Fruit fly (Drosophila melanogaster) whole organism, embryonic: ENCODE measurements around the gene ash1.

Experiments
- Antp ChIP-seq: fragments of 200-800 bp; sonication (Bioruptor generic); optimal IDR thresholded peaks from 3 replicates; lab custom pipeline; 2016; ENCODE audit warnings: missing biosample characterization, missing genetic modification characterization
- CG10209 ChIP-seq: fragments of 200-800 bp; sonication (Bioruptor generic); optimal IDR thresholded peaks from 3 replicates; lab custom pipeline; 2017; ENCODE audit warnings: missing biosample characterization, mild to moderate bottlenecking, missing genetic modification characterization, missing genetic modification reagents
- CG10979 ChIP-seq: fragments of 200-800 bp; sonication (Bioruptor generic); optimal IDR thresholded peaks from 2 replicates; lab custom pipeline; 2018; ENCODE audit warnings: missing biosample characterization, mild to moderate bottlenecking, missing genetic modification characterization, moderate library complexity
- CG11093 ChIP-seq: fragments of 200-800 bp; sonication (Bioruptor generic); IDR thresholded peaks from 3 replicates; pipeline ENCODE4 v1.3.6; 2022; ENCODE audit warnings: missing biosample characterization, missing genetic modification characterization
- CG11456 ChIP-seq: fragments of 200-800 bp; sonication (Bioruptor generic); IDR thresholded peaks from 3 replicates; pipeline ENCODE4 v1.3.6; 2022; ENCODE audit warnings: missing biosample characterization, missing genetic modification characterization
- CG12155 ChIP-seq: fragments of 200-800 bp; sonication (Bioruptor generic); optimal IDR thresholded peaks from 3 replicates; lab custom pipeline; 2016; ENCODE audit warnings: missing biosample characterization, missing genetic modification characterization
- CG12219 ChIP-seq: fragments of 200-800 bp; sonication (Bioruptor generic); optimal IDR thresholded peaks from 3 replicates; lab custom pipeline; 2018; ENCODE audit warnings: missing biosample characterization, mild to moderate bottlenecking, missing genetic modification characterization
- CG12236 ChIP-seq: fragments of 200-800 bp; sonication (Bioruptor generic); optimal IDR thresholded peaks from 2 replicates; lab custom pipeline; 2016; ENCODE audit warnings: missing biosample characterization, missing genetic modification characterization
- CG13287 ChIP-seq: fragments of 200-800 bp; sonication (Bioruptor generic); IDR thresholded peaks from 2 replicates; pipeline ENCODE4 v1.3.6; 2022; ENCODE audit warnings: missing biosample characterization, missing genetic modification characterization; ENCODE audit not compliant: partially characterized antibody
- CG14014 ChIP-seq: fragments of 200-800 bp; sonication (Bioruptor generic); IDR thresholded peaks from 2 replicates; pipeline ENCODE4 v1.3.6; 2022; ENCODE audit warnings: missing biosample characterization, missing genetic modification characterization
- CG15696 ChIP-seq: fragments of 200-800 bp; sonication (Bioruptor generic); optimal IDR thresholded peaks from 2 replicates; lab custom pipeline; 2019; ENCODE audit warnings: missing biosample characterization, mild to moderate bottlenecking, missing genetic modification characterization, moderate library complexity
- CG16813 ChIP-seq: fragments of 200-800 bp; sonication (Bioruptor generic); IDR thresholded peaks from 3 replicates; pipeline ENCODE4 v1.3.6; 2022; ENCODE audit warnings: missing biosample characterization, missing genetic modification characterization; ENCODE audit not compliant: partially characterized antibody
- CG31388 ChIP-seq: fragments of 200-800 bp; sonication (Bioruptor generic); optimal IDR thresholded peaks from 2 replicates; lab custom pipeline; 2016; ENCODE audit warnings: missing biosample characterization, missing genetic modification characterization
- CG32772 ChIP-seq: fragments of 200-800 bp; sonication (Bioruptor generic); IDR thresholded peaks from 2 replicates; pipeline ENCODE4 v1.3.6; 2022; ENCODE audit warnings: missing biosample characterization, missing genetic modification characterization
- CG33557 ChIP-seq: fragments of 200-800 bp; sonication (Bioruptor generic); optimal IDR thresholded peaks from 2 replicates; lab custom pipeline; 2019; ENCODE audit warnings: missing biosample characterization, mild to moderate bottlenecking, missing genetic modification characterization, moderate library complexity
- CG4854 ChIP-seq: fragments of 200-800 bp; sonication (Bioruptor generic); optimal IDR thresholded peaks from 2 replicates; lab custom pipeline; 2016; ENCODE audit warnings: missing biosample characterization, missing genetic modification characterization, inconsistent platforms
- CG5245 ChIP-seq: fragments of 200-800 bp; sonication (Bioruptor generic); optimal IDR thresholded peaks from 3 replicates; lab custom pipeline; 2016; ENCODE audit warnings: missing biosample characterization, missing genetic modification characterization
- CG5953 ChIP-seq: fragments of 200-800 bp; sonication (Bioruptor generic); IDR thresholded peaks from 2 replicates; pipeline ENCODE4 v1.3.6; 2022; ENCODE audit warnings: missing biosample characterization, missing genetic modification characterization
- CG7556 ChIP-seq: fragments of 200-800 bp; sonication (Bioruptor generic); optimal IDR thresholded peaks from 2 replicates; lab custom pipeline; 2017; ENCODE audit warnings: missing biosample characterization, mild to moderate bottlenecking, missing genetic modification characterization
- CG7786 ChIP-seq: fragments of 200-800 bp; sonication (Bioruptor generic); optimal IDR thresholded peaks from 2 replicates; lab custom pipeline; 2016; ENCODE audit warnings: missing biosample characterization, missing genetic modification characterization
- CG7987 ChIP-seq: fragments of 200-800 bp; sonication (Bioruptor generic); optimal IDR thresholded peaks from 2 replicates; lab custom pipeline; 2018; ENCODE audit warnings: missing biosample characterization, mild to moderate bottlenecking, missing genetic modification characterization, moderate library complexity
- CG9727 ChIP-seq: fragments of 200-800 bp; sonication (Bioruptor generic); optimal IDR thresholded peaks from 3 replicates; lab custom pipeline; 2017; ENCODE audit warnings: missing biosample characterization, mild to moderate bottlenecking, missing genetic modification characterization
- CG9876 ChIP-seq: fragments of 200-800 bp; sonication (Bioruptor generic); optimal IDR thresholded peaks from 2 replicates; lab custom pipeline; 2016; ENCODE audit warnings: missing biosample characterization, missing genetic modification characterization
- Dip2 ChIP-seq: fragments of 200-800 bp; sonication (Bioruptor generic); IDR thresholded peaks from 2 replicates; pipeline ENCODE4 v1.3.6; 2022; ENCODE audit warnings: missing biosample characterization, missing genetic modification characterization
- HLH4C ChIP-seq: fragments of 200-800 bp; sonication (Bioruptor generic); IDR thresholded peaks from 3 replicates; pipeline ENCODE4 v1.3.6; 2022; ENCODE audit warnings: missing biosample characterization, missing genetic modification characterization; ENCODE audit not compliant: partially characterized antibody
- Hand ChIP-seq: fragments of 200-800 bp; sonication (Bioruptor generic); optimal IDR thresholded peaks from 2 replicates; lab custom pipeline; 2017; ENCODE audit warnings: mild to moderate bottlenecking, missing biosample characterization, missing genetic modification reagents, missing genetic modification characterization
- Pdp1 ChIP-seq, 2 experiments: fragments of 200-800 bp; sonication (Bioruptor generic); optimal IDR thresholded peaks; 3 replicates each; lab custom pipeline; 2016; ENCODE audit warnings: missing biosample characterization in 2 of 2, missing genetic modification characterization in 2 of 2, mild to moderate bottlenecking in 1 of 2, moderate library complexity in 1 of 2
- Ssrp ChIP-seq: fragments of 200-800 bp; sonication (Bioruptor generic); optimal IDR thresholded peaks from 2 replicates; lab custom pipeline; 2018; ENCODE audit warnings: missing biosample characterization, mild to moderate bottlenecking, missing genetic modification characterization, moderate library complexity
- Xbp1 ChIP-seq: fragments of 200-800 bp; sonication (Bioruptor generic); optimal IDR thresholded peaks from 3 replicates; lab custom pipeline; 2016; ENCODE audit warnings: missing biosample characterization, mild to moderate bottlenecking, missing genetic modification characterization
- ac ChIP-seq: fragments of 200-800 bp; sonication (Bioruptor generic); optimal IDR thresholded peaks from 3 replicates; lab custom pipeline; 2017; ENCODE audit warnings: missing biosample characterization, mild to moderate bottlenecking, missing genetic modification characterization
- ci ChIP-seq: fragments of 200-800 bp; sonication (Bioruptor generic); IDR thresholded peaks from 3 replicates; pipeline ENCODE4 v1.3.6; 2022; ENCODE audit warnings: missing biosample characterization, missing genetic modification characterization
- crp ChIP-seq, 2 experiments: fragments of 200-800 bp; sonication (Bioruptor generic); optimal IDR thresholded peaks; 2 replicates in 1 of 2; 3 replicates in 1 of 2; lab custom pipeline; 2017; ENCODE audit warnings: missing biosample characterization in 2 of 2, missing genetic modification characterization in 2 of 2, mild to moderate bottlenecking in 1 of 2, moderate library complexity in 1 of 2
- en ChIP-seq: fragments of 200-800 bp; sonication (Bioruptor generic); optimal IDR thresholded peaks from 2 replicates; lab custom pipeline; 2016; ENCODE audit warnings: missing biosample characterization, missing genetic modification characterization
- ftz-f1 ChIP-seq: fragments of 200-800 bp; sonication (Bioruptor generic); optimal IDR thresholded peaks from 2 replicates; lab custom pipeline; 2016; ENCODE audit warnings: missing biosample characterization, missing genetic modification characterization
- gce ChIP-seq: fragments of 200-800 bp; sonication (Bioruptor generic); IDR thresholded peaks from 3 replicates; pipeline ENCODE4 v1.3.6; 2022; ENCODE audit warnings: missing biosample characterization, missing genetic modification characterization
- gcm2 ChIP-seq: fragments of 200-800 bp; sonication (Bioruptor generic); optimal IDR thresholded peaks from 2 replicates; lab custom pipeline; 2016; ENCODE audit warnings: missing biosample characterization, missing genetic modification characterization
- jing ChIP-seq: fragments of 200-800 bp; sonication (Bioruptor generic); optimal IDR thresholded peaks from 2 replicates; lab custom pipeline; 2018; ENCODE audit warnings: missing biosample characterization, mild to moderate bottlenecking, missing genetic modification characterization
- kah ChIP-seq: fragments of 200-800 bp; sonication (Bioruptor generic); optimal IDR thresholded peaks from 2 replicates; lab custom pipeline; 2018; ENCODE audit warnings: missing biosample characterization, mild to moderate bottlenecking, missing genetic modification characterization
- lola ChIP-seq, 3 experiments: fragments of >200 bp in 2 of 3; fragments of 200-800 bp in 1 of 3; sonication (Bioruptor generic) in 1 of 3; optimal IDR thresholded peaks; 2 replicates each; lab custom pipeline; 2017 to 2019; ENCODE audit warnings: missing biosample characterization in 3 of 3, missing genetic modification characterization in 3 of 3, mild to moderate bottlenecking in 1 of 3, moderate library complexity in 1 of 3
- otp ChIP-seq: fragments of 200-800 bp; sonication (Bioruptor generic); IDR thresholded peaks from 3 replicates; pipeline ENCODE4, ENCODE4 v1.3.6; 2022; ENCODE audit warnings: missing biosample characterization, missing genetic modification characterization
- pan ChIP-seq, 4 experiments: fragments of >200 bp in 3 of 4; fragments of 200-800 bp in 1 of 4; sonication (Bioruptor generic) in 1 of 4; optimal IDR thresholded peaks in 3 of 4; IDR thresholded peaks in 1 of 4; 2 replicates each; pipeline versions ENCODE4 v1.3.6 to Lab custom; 2017 to 2022; ENCODE audit warnings: missing biosample characterization in 2 of 4, missing genetic modification characterization in 2 of 4, mixed read lengths in 1 of 4
- pros ChIP-seq: fragments of 200-800 bp; sonication (Bioruptor generic); optimal IDR thresholded peaks from 3 replicates; lab custom pipeline; 2019; ENCODE audit warnings: missing biosample characterization, mild to moderate bottlenecking, missing genetic modification characterization, moderate library complexity
- sd ChIP-seq: fragments of 200-800 bp; sonication (Bioruptor generic); optimal IDR thresholded peaks from 3 replicates; lab custom pipeline; 2018; ENCODE audit warnings: missing biosample characterization, mild to moderate bottlenecking, missing genetic modification characterization, moderate library complexity
- sim ChIP-seq: fragments of 200-800 bp; sonication (Bioruptor generic); IDR thresholded peaks from 2 replicates; pipeline ENCODE4 v1.3.6; 2022; ENCODE audit warnings: missing biosample characterization, missing genetic modification characterization
- sima ChIP-seq: fragments of 200-800 bp; sonication (Bioruptor generic); optimal IDR thresholded peaks from 2 replicates; lab custom pipeline; 2016; ENCODE audit warnings: missing biosample characterization, missing genetic modification characterization
- trh ChIP-seq: fragments of 200-800 bp; sonication (Bioruptor generic); optimal IDR thresholded peaks from 2 replicates; lab custom pipeline; 2016; ENCODE audit warnings: missing biosample characterization, missing genetic modification characterization
- vnd ChIP-seq: fragments of 200-800 bp; sonication (Bioruptor generic); IDR thresholded peaks from 3 replicates; pipeline ENCODE4 v1.3.6; 2022; ENCODE audit warnings: missing biosample characterization, missing genetic modification characterization; ENCODE audit not compliant: partially characterized antibody
- zfh1 ChIP-seq: fragments of 200-800 bp; sonication (Bioruptor generic); IDR thresholded peaks from 3 replicates; pipeline ENCODE4 v1.3.6; 2022; ENCODE audit warnings: missing biosample characterization, missing genetic modification characterization

ash1 gene

DNA sequence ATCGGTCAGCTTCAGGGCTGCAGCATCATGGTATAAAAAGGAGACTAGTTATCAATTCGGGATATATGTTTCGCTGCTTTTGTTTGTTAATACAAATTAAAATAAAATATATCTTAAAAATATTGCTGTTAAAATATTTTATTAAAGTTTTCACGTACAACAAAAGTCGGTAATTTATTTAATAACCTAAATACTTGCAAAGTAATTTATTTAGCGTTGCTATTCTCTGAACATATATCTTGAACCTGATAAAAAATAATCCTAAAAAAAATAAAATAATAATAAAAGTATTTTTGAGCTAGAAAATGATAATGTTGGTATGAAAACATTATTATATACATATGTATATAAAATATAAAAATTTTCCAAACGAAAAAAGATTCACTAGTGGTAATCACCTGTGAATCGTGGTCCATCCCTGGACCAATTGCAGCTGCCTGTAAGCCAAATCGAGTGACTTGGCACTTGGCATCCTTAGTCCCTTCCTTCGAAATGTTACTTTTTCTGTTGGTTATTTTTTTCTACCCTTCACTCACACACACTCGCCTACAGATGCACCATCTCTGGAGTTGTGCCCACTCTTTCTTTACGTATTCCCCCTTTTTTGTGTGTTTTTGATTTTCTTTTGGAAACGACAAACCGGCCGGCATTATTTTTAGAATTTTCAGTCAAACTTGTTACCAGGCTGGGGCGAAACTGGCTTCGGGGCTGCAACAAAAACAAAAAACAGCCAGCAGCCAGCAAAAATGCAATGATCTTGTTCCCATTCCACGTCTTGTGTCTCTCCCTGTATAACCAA is 41.2 kb downstream of the ash1 start:
- TF ChIP-seq zfh1 (GFP tag; lab: Robert Waterston, UW), result no peak
- no peak for TF ChIP-seq CG12236
- TF ChIP-seq Ssrp (tag; lab: Kevin White, UChicago), result peak; percentile 37
- no peak for TF ChIP-seq CG5245
- TF ChIP-seq Dip2 (GFP tag; lab: Robert Waterston, UW), result no peak
- no peak for TF ChIP-seq CG12219 (GFP tag; lab: Kevin White, UChicago)
- no peak for TF ChIP-seq pan (optimal IDR thresholded peaks at IDR 0.05; lab: Kevin White, UChicago)
- no peak for TF ChIP-seq pan (GFP tag; optimal IDR thresholded peaks at IDR 0.05 in 1 of 2, IDR thresholded peaks at IDR 0.05 in 1 of 2)
- peak; percentile 66 for TF ChIP-seq CG9727
- TF ChIP-seq en (GFP tag; lab: Kevin White, UChicago), result no peak
- TF ChIP-seq sima (GFP tag; lab: Kevin White, UChicago), result no peak
- no peak for TF ChIP-seq Pdp1 (GFP tag; optimal IDR thresholded peaks at IDR 0.05; lab: Kevin White, UChicago)
- TF ChIP-seq CG32772 (GFP tag; lab: Robert Waterston, UW), result no peak
- TF ChIP-seq HLH4C (GFP tag; lab: Robert Waterston, UW), result no peak
- peak; percentile 25 for TF ChIP-seq sd (tag; lab: Kevin White, UChicago)
- TF ChIP-seq CG14014, result no peak
- no peak for TF ChIP-seq Hand
- TF ChIP-seq CG15696 (tag; lab: Kevin White, UChicago), result peak; percentile 84
- TF ChIP-seq lola (GFP tag; optimal IDR thresholded peaks at IDR 0.05; lab: Kevin White, UChicago), result peak in 1 of 3 experiments; percentile 91
- peak; percentile 26 for TF ChIP-seq CG10209 (GFP tag; lab: Kevin White, UChicago)
- no peak for TF ChIP-seq otp (GFP tag; lab: Robert Waterston, UW)
- peak; percentile 78 for TF ChIP-seq ac (GFP tag; lab: Kevin White, UChicago)
- TF ChIP-seq CG9876, result no peak
- no peak for TF ChIP-seq trh
- TF ChIP-seq CG33557, result peak; percentile 81
- TF ChIP-seq CG16813 (GFP tag; lab: Robert Waterston, UW), result no peak
- no peak for TF ChIP-seq CG5953
- no peak for TF ChIP-seq vnd
- TF ChIP-seq pros (GFP tag; lab: Kevin White, UChicago), result no peak
- no peak for TF ChIP-seq crp (GFP tag; optimal IDR thresholded peaks at IDR 0.05; lab: Kevin White, UChicago)
- TF ChIP-seq kah (GFP tag; lab: Kevin White, UChicago), result no peak
- TF ChIP-seq CG11093, result no peak
- TF ChIP-seq jing (GFP tag; lab: Kevin White, UChicago), result no peak
- no peak for TF ChIP-seq Xbp1 (GFP tag; lab: Kevin White, UChicago)
- no peak for TF ChIP-seq CG7987 (GFP tag; lab: Kevin White, UChicago)
- TF ChIP-seq CG7556 (GFP tag; lab: Kevin White, UChicago), result peak; percentile 47
- no peak for TF ChIP-seq CG12155 (GFP tag; lab: Kevin White, UChicago)
- no peak for TF ChIP-seq CG7786 (GFP tag; lab: Kevin White, UChicago)
- no peak for TF ChIP-seq CG31388
- no peak for TF ChIP-seq ftz-f1 (GFP tag; lab: Kevin White, UChicago)
- no peak for TF ChIP-seq CG13287 (GFP tag; lab: Robert Waterston, UW)
- no peak for TF ChIP-seq ci (GFP tag; lab: Robert Waterston, UW)
- no peak for TF ChIP-seq CG4854
- TF ChIP-seq gce, result no peak
- TF ChIP-seq CG10979 (tag; lab: Kevin White, UChicago), result peak; percentile 67
- no peak for TF ChIP-seq gcm2 (GFP tag; lab: Kevin White, UChicago)
- no peak for TF ChIP-seq Antp (GFP tag; lab: Kevin White, UChicago)
- TF ChIP-seq sim (GFP tag; lab: Robert Waterston, UW), result no peak
- no peak for TF ChIP-seq CG11456
